Fruit fly (Drosophila melanogaster) whole organism: ENCODE results near the gene Agpat3.

Experiments
- Dll ChIP-seq: fragments of >200 bp; optimal IDR thresholded peaks from 2 replicates; lab custom pipeline; 2017
- EcR ChIP-seq, 2 experiments: fragments of >200 bp; optimal IDR thresholded peaks; 2 replicates each; lab custom pipeline; 2017; ENCODE audit warnings: missing biosample characterization in 2 of 2, missing genetic modification characterization in 2 of 2, missing genetic modification reagents in 2 of 2

DNA sequence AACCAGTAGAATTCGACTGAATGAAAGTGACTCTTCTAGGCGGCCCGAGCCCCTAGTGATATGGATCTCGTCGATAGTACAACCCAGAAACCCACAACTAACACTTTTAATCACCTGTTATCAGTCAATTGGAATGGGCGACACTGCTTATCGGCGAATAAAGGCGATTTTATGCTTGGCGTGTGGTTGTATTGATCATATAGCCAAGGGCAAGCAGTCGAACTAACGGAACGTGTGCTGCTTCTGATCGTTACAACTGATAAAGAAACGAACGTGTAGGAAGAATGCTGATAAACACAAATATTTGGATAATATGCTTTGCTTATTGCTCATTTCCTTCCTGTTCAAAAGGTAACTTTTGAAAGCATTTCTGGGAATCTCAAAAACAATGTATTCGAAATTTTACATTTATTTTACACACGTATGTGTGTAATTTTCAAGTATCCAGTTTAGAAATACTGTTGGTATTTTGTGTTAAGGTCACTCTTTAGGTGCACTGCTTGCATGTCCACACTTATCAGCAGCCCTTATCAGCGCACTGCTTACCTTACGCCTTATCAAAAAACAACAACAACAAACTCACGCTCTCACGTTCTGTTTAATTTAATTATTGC, 4.5 kb downstream of the Agpat3 start, which contains the start of gene Agpat4:
- TF ChIP-seq Dll (lab: Kevin White, UChicago) (no peak), EcR (GFP tag; optimal IDR thresholded peaks at IDR 0.05; lab: Kevin White, UChicago) (no peak)
